Fruit fly (Drosophila melanogaster) whole organism, embryonic: ENCODE data around the gene Shmt.

Experiments
- Bgb ChIP-seq: fragments of 200-800 bp; sonication (Bioruptor generic); IDR thresholded peaks from 2 replicates; pipeline ENCODE4 v1.3.6; 2022; ENCODE audit warnings: missing biosample characterization, missing genetic modification characterization; ENCODE audit not compliant: partially characterized antibody
- CG11504 ChIP-seq: fragments of 200-800 bp; sonication (Bioruptor generic); optimal IDR thresholded peaks from 3 replicates; lab custom pipeline; 2019; ENCODE audit warnings: missing biosample characterization, mild to moderate bottlenecking, missing genetic modification characterization, moderate library complexity
- CG12071 ChIP-seq: fragments of 200-800 bp; sonication (Bioruptor generic); optimal IDR thresholded peaks from 3 replicates; lab custom pipeline; 2018; ENCODE audit warnings: missing biosample characterization, mild to moderate bottlenecking, missing genetic modification characterization
- CG1233 ChIP-seq: fragments of 200-800 bp; sonication (Bioruptor generic); optimal IDR thresholded peaks from 4 replicates; lab custom pipeline; 2018; ENCODE audit warnings: missing biosample characterization, mild to moderate bottlenecking, missing genetic modification characterization
- CG12769 ChIP-seq: fragments of 200-800 bp; sonication (Bioruptor generic); optimal IDR thresholded peaks from 2 replicates; lab custom pipeline; 2019; ENCODE audit warnings: missing biosample characterization, mild to moderate bottlenecking, missing genetic modification characterization, moderate library complexity
- CG13296 ChIP-seq: fragments of 200-800 bp; sonication (Bioruptor generic); optimal IDR thresholded peaks from 3 replicates; lab custom pipeline; 2018; ENCODE audit warnings: missing biosample characterization, mild to moderate bottlenecking, missing genetic modification characterization
- CG13624 ChIP-seq: fragments of 200-800 bp; sonication (Bioruptor generic); optimal IDR thresholded peaks from 2 replicates; lab custom pipeline; 2016; ENCODE audit warnings: missing biosample characterization, missing genetic modification characterization
- CG1603 ChIP-seq: fragments of 200-800 bp; sonication (Bioruptor generic); optimal IDR thresholded peaks from 2 replicates; lab custom pipeline; 2019; ENCODE audit warnings: missing biosample characterization, mild to moderate bottlenecking, missing genetic modification characterization, moderate library complexity
- CG16779 ChIP-seq: fragments of 200-800 bp; sonication (Bioruptor generic); IDR thresholded peaks from 2 replicates; pipeline ENCODE4 v1.3.6; 2022; ENCODE audit warnings: missing biosample characterization, missing genetic modification characterization
- CG1832 ChIP-seq: fragments of 200-800 bp; sonication (Bioruptor generic); optimal IDR thresholded peaks from 2 replicates; lab custom pipeline; 2017; ENCODE audit warnings: missing biosample characterization, mild to moderate bottlenecking, missing genetic modification characterization, inconsistent platforms
- CG2678 ChIP-seq: fragments of 200-800 bp; sonication (Bioruptor generic); optimal IDR thresholded peaks from 3 replicates; lab custom pipeline; 2019; ENCODE audit warnings: missing biosample characterization, mild to moderate bottlenecking, missing genetic modification characterization, moderate library complexity
- CG34376 ChIP-seq: fragments of 200-800 bp; sonication (Bioruptor generic); optimal IDR thresholded peaks from 2 replicates; lab custom pipeline; 2018; ENCODE audit warnings: missing biosample characterization, mild to moderate bottlenecking, missing genetic modification characterization
- CG6791 ChIP-seq: fragments of 200-800 bp; sonication (Bioruptor generic); IDR thresholded peaks from 3 replicates; pipeline ENCODE4 v1.3.6; 2022; ENCODE audit warnings: missing biosample characterization, missing genetic modification characterization; ENCODE audit not compliant: partially characterized antibody
- CG7963 ChIP-seq: fragments of 200-800 bp; sonication (Bioruptor generic); IDR thresholded peaks from 3 replicates; pipeline ENCODE4 v1.3.6; 2022; ENCODE audit warnings: missing biosample characterization, missing genetic modification characterization; ENCODE audit not compliant: partially characterized antibody
- CG8924 ChIP-seq: fragments of 200-800 bp; optimal IDR thresholded peaks from 3 replicates; lab custom pipeline; 2019; ENCODE audit warnings: missing biosample characterization, mild to moderate bottlenecking, missing genetic modification characterization, moderate library complexity
- CG9797 ChIP-seq: fragments of 200-800 bp; sonication (Bioruptor generic); optimal IDR thresholded peaks from 3 replicates; lab custom pipeline; 2018; ENCODE audit warnings: missing biosample characterization, mild to moderate bottlenecking, missing genetic modification characterization
- CTCF ChIP-seq: fragments of 200-800 bp; sonication (Bioruptor generic); optimal IDR thresholded peaks from 2 replicates; lab custom pipeline; 2017; ENCODE audit warnings: missing biosample characterization, mild to moderate bottlenecking, missing genetic modification characterization, moderate library complexity
- CrebB ChIP-seq: fragments of 200-800 bp; sonication (Bioruptor generic); optimal IDR thresholded peaks from 3 replicates; lab custom pipeline; 2018; ENCODE audit warnings: missing biosample characterization, mild to moderate bottlenecking, missing genetic modification characterization
- D19A ChIP-seq: fragments of 200-800 bp; optimal IDR thresholded peaks from 3 replicates; lab custom pipeline; 2019; ENCODE audit warnings: missing biosample characterization, mild to moderate bottlenecking, missing genetic modification characterization, moderate library complexity
- Doc3 ChIP-seq: fragments of 200-800 bp; sonication (Bioruptor generic); IDR thresholded peaks from 3 replicates; pipeline ENCODE4 v1.3.6; 2022; ENCODE audit warnings: missing biosample characterization, missing genetic modification characterization; ENCODE audit not compliant: partially characterized antibody
- E2f2 ChIP-seq: fragments of 200-800 bp; sonication (Bioruptor generic); IDR thresholded peaks from 2 replicates; pipeline ENCODE4 v1.3.6; 2022; ENCODE audit warnings: missing biosample characterization, missing genetic modification characterization
- Gug ChIP-seq: fragments of 200-800 bp; sonication (Bioruptor generic); IDR thresholded peaks from 4 replicates; pipeline ENCODE4 v1.3.6; 2022; ENCODE audit warnings: missing biosample characterization, missing genetic modification characterization
- Hmr ChIP-seq: fragments of 200-800 bp; sonication (Bioruptor generic); optimal IDR thresholded peaks from 3 replicates; lab custom pipeline; 2017; ENCODE audit warnings: mild to moderate bottlenecking, missing biosample characterization, missing genetic modification reagents, missing genetic modification characterization
- Hr3 ChIP-seq: fragments of 200-800 bp; sonication (Bioruptor generic); optimal IDR thresholded peaks from 3 replicates; lab custom pipeline; 2016; ENCODE audit warnings: missing biosample characterization, missing genetic modification characterization
- Hr78 ChIP-seq, 2 experiments: fragments of 200-800 bp in 1 of 2; fragments of >200 bp in 1 of 2; sonication (Bioruptor generic) in 1 of 2; optimal IDR thresholded peaks; 2 replicates each; lab custom pipeline; 2017 to 2019; ENCODE audit warnings: missing biosample characterization in 2 of 2, missing genetic modification characterization in 2 of 2, mild to moderate bottlenecking in 1 of 2, moderate library complexity in 1 of 2
- Med ChIP-seq: fragments of 200-800 bp; sonication (Bioruptor generic); peaks from one replicate; lab custom pipeline; 2016; ENCODE audit warnings: missing biosample characterization, missing genetic modification characterization, mild to moderate bottlenecking, inconsistent platforms, moderate library complexity
- NfI ChIP-seq: fragments of 200-800 bp; sonication (Bioruptor generic); optimal IDR thresholded peaks from 3 replicates; lab custom pipeline; 2018; ENCODE audit warnings: missing biosample characterization, mild to moderate bottlenecking, missing genetic modification characterization, moderate library complexity
- Sin3A ChIP-seq: fragments of >200 bp; optimal IDR thresholded peaks from 2 replicates; lab custom pipeline; 2018
- Stat92E ChIP-seq, 3 experiments: fragments of >200 bp in 2 of 3; fragments of 200-800 bp in 1 of 3; sonication (Bioruptor generic) in 1 of 3; optimal IDR thresholded peaks; 2 replicates each; lab custom pipeline; 2017 to 2019; ENCODE audit warnings: missing biosample characterization in 3 of 3, missing genetic modification characterization in 3 of 3, mild to moderate bottlenecking in 1 of 3, moderate library complexity in 1 of 3
- abd-A ChIP-seq: fragments of 200-800 bp; sonication (Bioruptor generic); optimal IDR thresholded peaks from 3 replicates; lab custom pipeline; 2019; ENCODE audit warnings: missing biosample characterization, mild to moderate bottlenecking, missing genetic modification characterization, moderate library complexity
- amos ChIP-seq: fragments of 200-800 bp; sonication (Bioruptor generic); IDR thresholded peaks from 2 replicates; pipeline ENCODE4 v1.3.6; 2022; ENCODE audit warnings: missing biosample characterization, missing genetic modification characterization; ENCODE audit not compliant: partially characterized antibody
- chm ChIP-seq: fragments of 200-800 bp; sonication (Bioruptor generic); IDR thresholded peaks from 2 replicates; pipeline ENCODE4 v1.3.6; 2022; ENCODE audit warnings: missing biosample characterization, missing genetic modification characterization
- crp ChIP-seq, 2 experiments: fragments of 200-800 bp; sonication (Bioruptor generic); optimal IDR thresholded peaks; 2 replicates in 1 of 2; 3 replicates in 1 of 2; lab custom pipeline; 2017; ENCODE audit warnings: missing biosample characterization in 2 of 2, missing genetic modification characterization in 2 of 2, mild to moderate bottlenecking in 1 of 2, moderate library complexity in 1 of 2
- cwo ChIP-seq: fragments of 200-800 bp; sonication (Bioruptor generic); optimal IDR thresholded peaks from 3 replicates; lab custom pipeline; 2017; ENCODE audit warnings: missing biosample characterization, missing genetic modification characterization, mild to moderate bottlenecking, moderate library complexity, missing genetic modification reagents
- grau ChIP-seq: fragments of 200-800 bp; optimal IDR thresholded peaks from 3 replicates; lab custom pipeline; 2019; ENCODE audit warnings: missing biosample characterization, mild to moderate bottlenecking, missing genetic modification characterization, moderate library complexity
- hb ChIP-seq: fragments of 200-800 bp; sonication (Bioruptor generic); IDR thresholded peaks from 3 replicates; pipeline ENCODE4 v1.3.6; 2022; ENCODE audit warnings: missing biosample characterization, missing genetic modification characterization; ENCODE audit not compliant: partially characterized antibody
- hbn ChIP-seq: fragments of 200-800 bp; sonication (Bioruptor generic); IDR thresholded peaks from 2 replicates; pipeline ENCODE4 v1.3.6; 2022; ENCODE audit warnings: missing biosample characterization, missing genetic modification characterization; ENCODE audit not compliant: partially characterized antibody
- her ChIP-seq: fragments of 200-800 bp; sonication (Bioruptor generic); optimal IDR thresholded peaks from 2 replicates; lab custom pipeline; 2016; ENCODE audit warnings: missing biosample characterization, missing genetic modification characterization
- hkb ChIP-seq, 2 experiments: fragments of 200-800 bp in 1 of 2; fragments of >200 bp in 1 of 2; sonication (Bioruptor generic) in 1 of 2; IDR thresholded peaks in 1 of 2; optimal IDR thresholded peaks in 1 of 2; 2 replicates each; pipeline versions ENCODE4 v1.3.6 to Lab custom; 2017 to 2022; ENCODE audit warnings: missing biosample characterization in 1 of 2, missing genetic modification characterization in 1 of 2
- nom ChIP-seq: fragments of 200-800 bp; sonication (Bioruptor generic); optimal IDR thresholded peaks from 2 replicates; lab custom pipeline; 2017; ENCODE audit warnings: missing biosample characterization, missing genetic modification characterization, mild to moderate bottlenecking, moderate library complexity, missing genetic modification reagents
- pb ChIP-seq: fragments of 200-800 bp; sonication (Bioruptor generic); optimal IDR thresholded peaks from 3 replicates; lab custom pipeline; 2016; ENCODE audit warnings: missing biosample characterization, missing genetic modification characterization
- pita ChIP-seq: fragments of 200-800 bp; sonication (Bioruptor generic); optimal IDR thresholded peaks from 2 replicates; lab custom pipeline; 2017; ENCODE audit warnings: missing biosample characterization, mild to moderate bottlenecking, missing genetic modification characterization
- sd ChIP-seq: fragments of 200-800 bp; sonication (Bioruptor generic); optimal IDR thresholded peaks from 3 replicates; lab custom pipeline; 2018; ENCODE audit warnings: missing biosample characterization, mild to moderate bottlenecking, missing genetic modification characterization, moderate library complexity
- sens ChIP-seq: fragments of 200-800 bp; sonication (Bioruptor generic); peaks from one replicate; lab custom pipeline; 2016; ENCODE audit warnings: missing biosample characterization, missing genetic modification characterization
- slp2 ChIP-seq: fragments of 200-800 bp; sonication (Bioruptor generic); optimal IDR thresholded peaks from 2 replicates; lab custom pipeline; 2016; ENCODE audit warnings: missing biosample characterization, missing genetic modification characterization
- tup ChIP-seq: fragments of 200-800 bp; sonication (Bioruptor generic); optimal IDR thresholded peaks from 2 replicates; lab custom pipeline; 2016; ENCODE audit warnings: missing biosample characterization, mild to moderate bottlenecking, missing genetic modification characterization, moderate library complexity
- z ChIP-seq: fragments of 200-800 bp; sonication (Bioruptor generic); IDR thresholded peaks from 3 replicates; pipeline ENCODE4 v1.3.6; 2022; ENCODE audit warnings: missing biosample characterization, missing genetic modification characterization

Gene Shmt

DNA sequence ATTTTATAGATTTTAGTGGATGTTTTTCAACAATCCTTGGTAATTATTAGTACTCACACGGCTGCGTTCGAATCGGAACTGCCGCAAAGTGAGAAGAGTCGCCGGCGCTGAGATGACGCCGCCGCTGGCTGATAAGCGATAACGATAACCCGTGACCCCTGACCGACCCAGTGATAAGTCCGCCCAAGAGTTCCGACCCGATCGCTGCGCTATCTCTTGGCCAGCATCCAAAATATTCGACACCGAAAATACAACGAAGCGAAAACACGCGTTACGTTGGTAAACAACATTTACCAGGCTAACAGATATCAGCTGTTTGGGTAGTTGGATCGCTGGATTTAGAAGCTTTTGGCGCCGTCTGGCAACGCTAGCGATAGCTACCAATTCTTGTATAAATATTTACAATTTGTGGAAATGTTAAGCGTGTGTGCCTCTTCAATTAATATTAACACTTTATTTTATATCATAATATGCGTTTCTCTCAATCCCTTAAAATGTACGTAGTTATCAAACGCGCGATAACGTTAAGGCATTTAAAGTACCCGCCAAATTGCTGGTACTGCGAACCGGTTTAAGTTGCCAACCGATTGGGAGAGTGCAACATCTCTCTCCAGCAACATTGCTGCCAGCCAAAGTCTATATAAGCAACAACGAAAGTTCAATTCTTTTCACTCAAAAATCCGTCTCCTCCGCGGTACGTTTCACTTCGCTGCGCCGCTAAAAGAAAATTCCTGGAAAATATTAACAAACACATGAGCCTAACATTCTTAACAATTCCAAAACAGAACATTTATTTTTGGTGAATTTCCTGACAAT, at the start of gene Shmt, which contains the start of gene CG3726 (continued):
- TF ChIP-seq abd-A (tag; lab: Kevin White, UChicago): no peak
- TF ChIP-seq CG34376 (GFP tag; lab: Kevin White, UChicago): peak; percentile 5
- peak in 1 of 3 experiments; percentile 36 for TF ChIP-seq Stat92E (GFP tag; optimal IDR thresholded peaks at IDR 0.05; lab: Kevin White, UChicago)
- TF ChIP-seq D19A (tag; lab: Kevin White, UChicago): no peak
- TF ChIP-seq CG9797 (GFP tag; lab: Kevin White, UChicago): no peak
- TF ChIP-seq cwo (GFP tag; lab: Kevin White, UChicago): no peak
- TF ChIP-seq Sin3A (lab: Kevin White, UChicago): peak; percentile 4
- no peak for TF ChIP-seq CG1832
- TF ChIP-seq amos (GFP tag; lab: Robert Waterston, UW): peak; percentile 37; the same call in 1 of the 2 replicates
- peak; percentile 58 for TF ChIP-seq CTCF (GFP tag; lab: Kevin White, UChicago)
- peak; percentile 20 for TF ChIP-seq CG1233 (GFP tag; lab: Kevin White, UChicago)
- TF ChIP-seq CG1603 (tag; lab: Kevin White, UChicago): peak; percentile 0
- TF ChIP-seq CG8924 (tag; lab: Kevin White, UChicago): peak; percentile 9
- TF ChIP-seq CG13624 (GFP tag; lab: Kevin White, UChicago): no peak
- no peak for TF ChIP-seq Doc3 (GFP tag; lab: Robert Waterston, UW)
- no peak for TF ChIP-seq CG16779
- TF ChIP-seq sens (GFP tag; lab: Kevin White, UChicago): no peak
- no peak for TF ChIP-seq hb (GFP tag; lab: Robert Waterston, UW)
- peak; percentile 23 for TF ChIP-seq sd (tag; lab: Kevin White, UChicago)
- TF ChIP-seq grau (tag; lab: Kevin White, UChicago): peak; percentile 11
- no peak for TF ChIP-seq pb (GFP tag; lab: Kevin White, UChicago)
- peak; percentile 44 for TF ChIP-seq CG12071 (GFP tag; lab: Kevin White, UChicago)
- peak; percentile 68; the same call in 1 of the 3 replicates for TF ChIP-seq z (GFP tag; lab: Robert Waterston, UW)
- TF ChIP-seq CG13296 (GFP tag; lab: Kevin White, UChicago): peak; percentile 43
- TF ChIP-seq Hmr: peak; percentile 24
- 0 out of 2 replicates have a peak, but pooled peaks have one; percentile 20 for TF ChIP-seq hbn
- peak; percentile 24 for TF ChIP-seq CrebB (tag; lab: Kevin White, UChicago)
- TF ChIP-seq slp2 (GFP tag; lab: Kevin White, UChicago): no peak
- peak; percentile 73 for TF ChIP-seq Med (GFP tag; lab: Kevin White, UChicago)
- TF ChIP-seq her (GFP tag; lab: Kevin White, UChicago): peak; percentile 37
- peak; percentile 16 for TF ChIP-seq pita (GFP tag; lab: Kevin White, UChicago)
- TF ChIP-seq Hr78 (GFP tag; optimal IDR thresholded peaks at IDR 0.05; lab: Kevin White, UChicago): peak in 1 of 2 experiments; percentile 98
- peak; percentile 10 for TF ChIP-seq CG2678 (tag; lab: Kevin White, UChicago)
- peak; percentile 100 for TF ChIP-seq CG11504
- no peak for TF ChIP-seq tup (GFP tag; lab: Kevin White, UChicago)
- no peak for TF ChIP-seq CG7963
- TF ChIP-seq Bgb (GFP tag; lab: Robert Waterston, UW): peak; percentile 34; the same call in 1 of the 2 replicates
- TF ChIP-seq CG12769 (tag; lab: Kevin White, UChicago): peak; percentile 49
- TF ChIP-seq Hr3 (GFP tag; lab: Kevin White, UChicago): no peak
- peak; percentile 42; the same call in 1 of the 2 replicates for TF ChIP-seq chm
- peak; percentile 5 to 90 for TF ChIP-seq crp (GFP tag; optimal IDR thresholded peaks at IDR 0.05; lab: Kevin White, UChicago)
- 0 out of 3 replicates have a peak, but pooled peaks have one; percentile 41 for TF ChIP-seq CG6791 (GFP tag; lab: Robert Waterston, UW)
- TF ChIP-seq NfI (GFP tag; lab: Kevin White, UChicago): no peak
- peak; percentile 57 for TF ChIP-seq nom (GFP tag; lab: Kevin White, UChicago)
- TF ChIP-seq E2f2 (GFP tag; lab: Robert Waterston, UW): peak; percentile 84
- no peak for TF ChIP-seq Gug (GFP tag; lab: Robert Waterston, UW)
- peak; percentile 1 for TF ChIP-seq hkb (optimal IDR thresholded peaks at IDR 0.05; lab: Kevin White, UChicago)
- TF ChIP-seq hkb (GFP tag; IDR thresholded peaks at IDR 0.05; lab: Robert Waterston, UW): no peak
